Fruit fly (Drosophila melanogaster) whole organism, embryonic: ENCODE measurements around the gene stumps.
A peak's percentile ranks its signal among the peaks of the same experiment; 100 is the strongest.

Experiments used
- ATbp ChIP-seq: fragments of 200-800 bp; sonication (Bioruptor generic); optimal IDR thresholded peaks from 2 replicates; lab custom pipeline; 2017; ENCODE audit warnings: missing biosample characterization, mild to moderate bottlenecking, missing genetic modification characterization, missing genetic modification reagents
- Abd-B ChIP-seq: fragments of 200-800 bp; sonication (Bioruptor generic); optimal IDR thresholded peaks from 2 replicates; lab custom pipeline; 2018; ENCODE audit warnings: missing biosample characterization, mild to moderate bottlenecking, missing genetic modification characterization, moderate library complexity
- CG11085 ChIP-seq: fragments of 200-800 bp; sonication (Bioruptor generic); IDR thresholded peaks from 2 replicates; pipeline ENCODE4 v1.3.6; 2022; ENCODE audit warnings: missing biosample characterization, missing genetic modification characterization
- CG11456 ChIP-seq: fragments of 200-800 bp; sonication (Bioruptor generic); IDR thresholded peaks from 3 replicates; pipeline ENCODE4 v1.3.6; 2022; ENCODE audit warnings: missing biosample characterization, missing genetic modification characterization
- CG11695 ChIP-seq: fragments of 200-800 bp; sonication (Bioruptor generic); IDR thresholded peaks from 3 replicates; pipeline ENCODE4 v1.3.6; 2022; ENCODE audit warnings: missing biosample characterization, missing genetic modification characterization
- CG1647 ChIP-seq: fragments of 200-800 bp; sonication (Bioruptor generic); optimal IDR thresholded peaks from 3 replicates; lab custom pipeline; 2016; ENCODE audit warnings: missing biosample characterization, missing genetic modification characterization
- CG18262 ChIP-seq: fragments of 200-800 bp; optimal IDR thresholded peaks from 3 replicates; lab custom pipeline; 2019; ENCODE audit warnings: missing biosample characterization, mild to moderate bottlenecking, missing genetic modification characterization, moderate library complexity
- CG18476 ChIP-seq: fragments of 200-800 bp; sonication (Bioruptor generic); optimal IDR thresholded peaks from 2 replicates; lab custom pipeline; 2016; ENCODE audit warnings: missing biosample characterization, mild to moderate bottlenecking, missing genetic modification characterization
- CG30020 ChIP-seq: fragments of 200-800 bp; optimal IDR thresholded peaks from 2 replicates; lab custom pipeline; 2019; ENCODE audit warnings: missing biosample characterization, mild to moderate bottlenecking, missing genetic modification characterization, moderate library complexity
- CG3407 ChIP-seq: fragments of 200-800 bp; sonication (Bioruptor generic); optimal IDR thresholded peaks from 2 replicates; lab custom pipeline; 2018; ENCODE audit warnings: missing biosample characterization, mild to moderate bottlenecking, missing genetic modification characterization
- CG42726 ChIP-seq: fragments of 200-800 bp; sonication (Bioruptor generic); IDR thresholded peaks from 2 replicates; pipeline ENCODE4 v1.3.6; 2022; ENCODE audit warnings: missing biosample characterization, missing genetic modification characterization; ENCODE audit not compliant: partially characterized antibody
- CG43689 ChIP-seq: fragments of 200-800 bp; sonication (Bioruptor generic); IDR thresholded peaks from 2 replicates; pipeline ENCODE4 v1.3.6; 2022; ENCODE audit warnings: missing biosample characterization, missing genetic modification characterization
- CG4820 ChIP-seq: fragments of 200-800 bp; sonication (Bioruptor generic); optimal IDR thresholded peaks from 3 replicates; lab custom pipeline; 2016; ENCODE audit warnings: missing biosample characterization, missing genetic modification characterization
- CG5180 ChIP-seq: fragments of 200-800 bp; sonication (Bioruptor generic); optimal IDR thresholded peaks from 3 replicates; lab custom pipeline; 2017; ENCODE audit warnings: missing biosample characterization, missing genetic modification characterization, mild to moderate bottlenecking, moderate library complexity, missing genetic modification reagents
- CG6254 ChIP-seq: fragments of 200-800 bp; sonication (Bioruptor generic); optimal IDR thresholded peaks from 3 replicates; lab custom pipeline; 2017; ENCODE audit warnings: mild to moderate bottlenecking, missing biosample characterization, missing genetic modification reagents, missing genetic modification characterization
- CG6272 ChIP-seq: fragments of 200-800 bp; sonication (Bioruptor generic); IDR thresholded peaks from 2 replicates; pipeline ENCODE4 v1.3.6; 2022; ENCODE audit warnings: missing biosample characterization, missing genetic modification characterization
- CG7745 ChIP-seq: fragments of 200-800 bp; sonication (Bioruptor generic); optimal IDR thresholded peaks from 2 replicates; lab custom pipeline; 2018; ENCODE audit warnings: missing biosample characterization, mild to moderate bottlenecking, missing genetic modification characterization, moderate library complexity
- CG9932 ChIP-seq: fragments of 200-800 bp; sonication (Bioruptor generic); IDR thresholded peaks from 2 replicates; pipeline ENCODE4 v1.3.6; 2022; ENCODE audit warnings: missing biosample characterization, missing genetic modification characterization
- Camta ChIP-seq: fragments of 200-800 bp; sonication (Bioruptor generic); optimal IDR thresholded peaks from 2 replicates; lab custom pipeline; 2016; ENCODE audit warnings: missing biosample characterization, missing genetic modification characterization
- Dfd ChIP-seq, 2 experiments: fragments of >200 bp; optimal IDR thresholded peaks; 2 replicates each; lab custom pipeline; 2017; ENCODE audit warnings: missing biosample characterization in 2 of 2, missing genetic modification characterization in 2 of 2
- Dip2 ChIP-seq: fragments of 200-800 bp; sonication (Bioruptor generic); IDR thresholded peaks from 2 replicates; pipeline ENCODE4 v1.3.6; 2022; ENCODE audit warnings: missing biosample characterization, missing genetic modification characterization
- Drgx ChIP-seq: fragments of 200-800 bp; sonication (Bioruptor generic); IDR thresholded peaks from 2 replicates; pipeline ENCODE4 v1.3.6; 2022; ENCODE audit warnings: missing biosample characterization, missing genetic modification characterization
- Lpt ChIP-seq: fragments of >200 bp; optimal IDR thresholded peaks from 2 replicates; lab custom pipeline; 2018; ENCODE audit warnings: missing biosample characterization, missing genetic modification characterization
- MTF-1 ChIP-seq: fragments of 200-800 bp; sonication (Bioruptor generic); optimal IDR thresholded peaks from 2 replicates; lab custom pipeline; 2018; ENCODE audit warnings: missing biosample characterization, mild to moderate bottlenecking, missing genetic modification characterization, borderline replicate concordance
- Mad ChIP-seq: fragments of 200-800 bp; sonication (Bioruptor generic); optimal IDR thresholded peaks from 2 replicates; lab custom pipeline; 2016; ENCODE audit warnings: missing biosample characterization, missing genetic modification characterization
- NfI ChIP-seq: fragments of 200-800 bp; sonication (Bioruptor generic); optimal IDR thresholded peaks from 3 replicates; lab custom pipeline; 2018; ENCODE audit warnings: missing biosample characterization, mild to moderate bottlenecking, missing genetic modification characterization, moderate library complexity
- Pdp1 ChIP-seq, 2 experiments: fragments of 200-800 bp; sonication (Bioruptor generic); optimal IDR thresholded peaks; 3 replicates each; lab custom pipeline; 2016; ENCODE audit warnings: missing biosample characterization in 2 of 2, missing genetic modification characterization in 2 of 2, mild to moderate bottlenecking in 1 of 2, moderate library complexity in 1 of 2
- Rfx ChIP-seq: fragments of 200-800 bp; sonication (Bioruptor generic); IDR thresholded peaks from 2 replicates; pipeline ENCODE4 v1.3.6; 2022; ENCODE audit warnings: missing biosample characterization, missing genetic modification characterization
- Tbp ChIP-seq: fragments of >200 bp; optimal IDR thresholded peaks from 2 replicates; lab custom pipeline; 2018; ENCODE audit warnings: missing biosample characterization, missing genetic modification characterization
- cad ChIP-seq: fragments of >200 bp; optimal IDR thresholded peaks from 2 replicates; lab custom pipeline; 2017; ENCODE audit warnings: missing biosample characterization, missing genetic modification characterization
- cas ChIP-seq: fragments of 200-800 bp; sonication (Bioruptor generic); IDR thresholded peaks from 2 replicates; pipeline ENCODE4 v1.3.6; 2022; ENCODE audit warnings: missing biosample characterization, missing genetic modification characterization
- da ChIP-seq: fragments of 200-800 bp; sonication (Bioruptor generic); optimal IDR thresholded peaks from 2 replicates; lab custom pipeline; 2016; ENCODE audit warnings: missing biosample characterization, missing genetic modification characterization
- esg ChIP-seq: fragments of 200-800 bp; sonication (Bioruptor generic); conservative IDR thresholded peaks from 2 replicates; pipeline ENCODE4 v1.3.6; 2022; ENCODE audit warnings: missing biosample characterization, missing genetic modification characterization
- gcm ChIP-seq: fragments of 200-800 bp; sonication (Bioruptor generic); optimal IDR thresholded peaks from 2 replicates; lab custom pipeline; 2019; ENCODE audit warnings: missing biosample characterization, mild to moderate bottlenecking, missing genetic modification characterization, moderate library complexity
- gfzf ChIP-seq: fragments of 200-800 bp; sonication (Bioruptor generic); optimal IDR thresholded peaks from 2 replicates; lab custom pipeline; 2016; ENCODE audit warnings: missing biosample characterization, mild to moderate bottlenecking, missing genetic modification characterization, moderate library complexity
- hkb ChIP-seq, 2 experiments: fragments of 200-800 bp in 1 of 2; fragments of >200 bp in 1 of 2; sonication (Bioruptor generic) in 1 of 2; IDR thresholded peaks in 1 of 2; optimal IDR thresholded peaks in 1 of 2; 2 replicates each; pipeline versions ENCODE4 v1.3.6 to Lab custom; 2017 to 2022; ENCODE audit warnings: missing biosample characterization in 1 of 2, missing genetic modification characterization in 1 of 2
- inv ChIP-seq: fragments of 200-800 bp; sonication (Bioruptor generic); IDR thresholded peaks from 2 replicates; pipeline ENCODE4 v1.3.6; 2022; ENCODE audit warnings: missing biosample characterization, missing genetic modification characterization; ENCODE audit not compliant: partially characterized antibody
- kay ChIP-seq: fragments of 200-800 bp; sonication (Bioruptor generic); optimal IDR thresholded peaks from 2 replicates; lab custom pipeline; 2016; ENCODE audit warnings: missing biosample characterization, missing genetic modification characterization
- ken ChIP-seq: fragments of 200-800 bp; sonication (Bioruptor generic); IDR thresholded peaks from 3 replicates; pipeline ENCODE4 v1.3.6; 2022; ENCODE audit warnings: missing biosample characterization, missing genetic modification characterization
- lov ChIP-seq, 2 experiments: fragments of 200-800 bp in 1 of 2; fragments of >200 bp in 1 of 2; sonication (Bioruptor generic) in 1 of 2; IDR thresholded peaks in 1 of 2; optimal IDR thresholded peaks in 1 of 2; 2 replicates in 1 of 2; 3 replicates in 1 of 2; pipeline versions ENCODE4 v1.3.6 to Lab custom; 2017 to 2022; ENCODE audit warnings: missing biosample characterization in 1 of 2, missing genetic modification characterization in 1 of 2
- org-1 ChIP-seq: fragments of 200-800 bp; sonication (Bioruptor generic); optimal IDR thresholded peaks from 2 replicates; lab custom pipeline; 2017; ENCODE audit warnings: missing biosample characterization, missing genetic modification characterization
- peb ChIP-seq: fragments of 200-800 bp; sonication (Bioruptor generic); IDR thresholded peaks from 2 replicates; pipeline ENCODE4 v1.3.6; 2022; ENCODE audit warnings: missing biosample characterization, missing genetic modification characterization
- tna ChIP-seq: fragments of 200-800 bp; sonication (Bioruptor generic); IDR thresholded peaks from 2 replicates; pipeline ENCODE4 v1.3.6; 2022; ENCODE audit warnings: missing biosample characterization, missing genetic modification characterization; ENCODE audit not compliant: partially characterized antibody
- tx ChIP-seq: fragments of 200-800 bp; sonication (Bioruptor generic); optimal IDR thresholded peaks from 2 replicates; lab custom pipeline; 2016; ENCODE audit warnings: missing biosample characterization, missing genetic modification characterization
- unc-4 ChIP-seq: fragments of 200-800 bp; sonication (Bioruptor generic); IDR thresholded peaks from 2 replicates; pipeline ENCODE4 v1.3.6; 2022; ENCODE audit warnings: missing biosample characterization, missing genetic modification characterization; ENCODE audit not compliant: partially characterized antibody
- wek ChIP-seq: fragments of 200-800 bp; sonication (Bioruptor generic); optimal IDR thresholded peaks from 3 replicates; lab custom pipeline; 2018; ENCODE audit warnings: missing biosample characterization, mild to moderate bottlenecking, missing genetic modification characterization, moderate library complexity
- wor ChIP-seq: fragments of 200-800 bp; sonication (Bioruptor generic); IDR thresholded peaks from 2 replicates; pipeline ENCODE4 v1.3.6; 2022; ENCODE audit warnings: missing biosample characterization, missing genetic modification characterization
- zfh1 ChIP-seq: fragments of 200-800 bp; sonication (Bioruptor generic); IDR thresholded peaks from 3 replicates; pipeline ENCODE4 v1.3.6; 2022; ENCODE audit warnings: missing biosample characterization, missing genetic modification characterization

The stumps gene

dm6 chr3R:14590753-14591535 is 13.9 kb downstream of the stumps start (continued):
- TF ChIP-seq Pdp1 (GFP tag; optimal IDR thresholded peaks at IDR 0.05; lab: Kevin White, UChicago): peak; percentile 28 to 54
- TF ChIP-seq Camta (GFP tag; lab: Kevin White, UChicago): peak; percentile 25
- TF ChIP-seq tna (GFP tag; lab: Robert Waterston, UW): no peak
- TF ChIP-seq CG3407 (GFP tag; lab: Kevin White, UChicago): peak; percentile 87
- TF ChIP-seq cad (GFP tag; lab: Kevin White, UChicago): no peak
- peak; percentile 64 for TF ChIP-seq CG5180
- peak; percentile 25; the same call in 1 of the 2 replicates for TF ChIP-seq Rfx (GFP tag; lab: Robert Waterston, UW)
- TF ChIP-seq da (GFP tag; lab: Kevin White, UChicago): no peak
- TF ChIP-seq Tbp (GFP tag; lab: Kevin White, UChicago): no peak
- no peak for TF ChIP-seq wek (GFP tag; lab: Kevin White, UChicago)
- TF ChIP-seq CG4820 (GFP tag; lab: Kevin White, UChicago): peak; percentile 85
- peak; percentile 79 for TF ChIP-seq Abd-B (GFP tag; lab: Kevin White, UChicago)
- TF ChIP-seq wor (GFP tag; lab: Robert Waterston, UW): peak; percentile 76
- 0 out of 3 replicates have a peak, but pooled peaks have one; percentile 49 for TF ChIP-seq CG11456 (GFP tag; lab: Robert Waterston, UW)
- TF ChIP-seq CG11695 (GFP tag; lab: Robert Waterston, UW): peak; percentile 71
- no peak for TF ChIP-seq Dip2 (GFP tag; lab: Robert Waterston, UW)
- TF ChIP-seq org-1: peak; percentile 79
- TF ChIP-seq Mad (GFP tag; lab: Kevin White, UChicago): no peak
- TF ChIP-seq CG6272 (GFP tag; lab: Robert Waterston, UW): 0 out of 2 replicates have a peak, but pooled peaks have one; percentile 20
- no peak for TF ChIP-seq CG11085 (GFP tag; lab: Robert Waterston, UW)
- no peak for TF ChIP-seq lov (optimal IDR thresholded peaks at IDR 0.05; lab: Kevin White, UChicago)
- TF ChIP-seq lov (GFP tag; IDR thresholded peaks at IDR 0.05; lab: Robert Waterston, UW): peak; percentile 75; the same call in 2 of the 3 replicates
- TF ChIP-seq inv (GFP tag; lab: Robert Waterston, UW): no peak
- TF ChIP-seq esg (GFP tag; lab: Robert Waterston, UW): peak; percentile 64
- no peak for TF ChIP-seq unc-4 (GFP tag; lab: Robert Waterston, UW)
- peak; percentile 71 for TF ChIP-seq peb
- TF ChIP-seq MTF-1 (GFP tag; lab: Kevin White, UChicago): peak; percentile 37
- TF ChIP-seq gcm (GFP tag; lab: Kevin White, UChicago): peak; percentile 96
- TF ChIP-seq CG18262 (tag; lab: Kevin White, UChicago): peak; percentile 98
- peak; percentile 31; the same call in 1 of the 2 replicates for TF ChIP-seq Drgx
- TF ChIP-seq zfh1 (GFP tag; lab: Robert Waterston, UW): peak; percentile 80; the same call in 2 of the 3 replicates
- peak; percentile 93 for TF ChIP-seq CG6254 (GFP tag; lab: Kevin White, UChicago)
- TF ChIP-seq CG18476 (GFP tag; lab: Kevin White, UChicago): peak; percentile 61
- TF ChIP-seq Dfd (GFP tag; optimal IDR thresholded peaks at IDR 0.05; lab: Kevin White, UChicago): no peak
- TF ChIP-seq CG1647 (GFP tag; lab: Kevin White, UChicago): peak; percentile 15
- TF ChIP-seq CG7745 (tag; lab: Kevin White, UChicago): peak; percentile 75
- TF ChIP-seq Lpt (GFP tag; lab: Kevin White, UChicago): no peak
- TF ChIP-seq gfzf (GFP tag; lab: Kevin White, UChicago): no peak
- TF ChIP-seq hkb (optimal IDR thresholded peaks at IDR 0.05; lab: Kevin White, UChicago): no peak
- peak; percentile 80 for TF ChIP-seq hkb (GFP tag; IDR thresholded peaks at IDR 0.05; lab: Robert Waterston, UW)
- peak; percentile 78 for TF ChIP-seq ATbp (GFP tag; lab: Kevin White, UChicago)
- 0 out of 2 replicates have a peak, but pooled peaks have one; percentile 9 for TF ChIP-seq cas (GFP tag; lab: Robert Waterston, UW)
- TF ChIP-seq NfI: peak; percentile 53
- TF ChIP-seq CG42726 (GFP tag; lab: Robert Waterston, UW): no peak
- peak; percentile 73 for TF ChIP-seq CG30020 (tag; lab: Kevin White, UChicago)
- peak; percentile 62 for TF ChIP-seq kay (GFP tag; lab: Kevin White, UChicago)
- TF ChIP-seq tx: no peak
- TF ChIP-seq CG9932 (GFP tag; lab: Robert Waterston, UW): no peak
- TF ChIP-seq CG43689 (GFP tag; lab: Robert Waterston, UW): no peak
- 0 out of 3 replicates have a peak, but pooled peaks have one; percentile 47 for TF ChIP-seq ken (GFP tag; lab: Robert Waterston, UW)
